Fruit fly (Drosophila melanogaster) whole organism, wandering third instar larva: ENCODE measurements around the gene beta4GalNAcTB.

ENCODE experiments used
- Abd-B ChIP-seq: fragments of >200 bp; optimal IDR thresholded peaks from 2 replicates; lab custom pipeline; 2017; ENCODE audit warnings: missing biosample characterization, missing genetic modification characterization
- CG32264 ChIP-seq: fragments of 200-800 bp; sonication (Bioruptor generic); optimal IDR thresholded peaks from 2 replicates; lab custom pipeline; 2016; ENCODE audit warnings: missing biosample characterization, missing genetic modification characterization
- CG9705 ChIP-seq: fragments of 200-800 bp; sonication (Bioruptor generic); optimal IDR thresholded peaks from 2 replicates; lab custom pipeline; 2018; ENCODE audit warnings: missing biosample characterization, mild to moderate bottlenecking, missing genetic modification characterization
- CrebA ChIP-seq: fragments of 200-800 bp; sonication (Bioruptor generic); optimal IDR thresholded peaks from 2 replicates; lab custom pipeline; 2016; ENCODE audit warnings: missing biosample characterization, mild to moderate bottlenecking, missing genetic modification characterization, borderline replicate concordance
- Dfd ChIP-seq: fragments of >200 bp; optimal IDR thresholded peaks from 2 replicates; lab custom pipeline; 2017; ENCODE audit warnings: missing biosample characterization, missing genetic modification characterization
- Dif ChIP-seq: fragments of 200-275, 200-300 bp; sonication (Bioruptor generic); optimal IDR thresholded peaks from 2 replicates; lab custom pipeline; 2018; ENCODE audit warnings: missing biosample characterization, missing genetic modification characterization; ENCODE audit not compliant: partially characterized antibody
- GATAd ChIP-seq: sonication (Bioruptor generic); optimal IDR thresholded peaks from 2 replicates; lab custom pipeline; 2016; ENCODE audit warnings: missing biosample characterization, missing genetic modification characterization
- HLH106 ChIP-seq: fragments of 200-800 bp; optimal IDR thresholded peaks from 3 replicates; lab custom pipeline; 2019; ENCODE audit warnings: missing biosample characterization, mild to moderate bottlenecking, missing genetic modification characterization, moderate library complexity
- Hnf4 ChIP-seq: fragments of 200-800 bp; sonication (Bioruptor generic); optimal IDR thresholded peaks from 2 replicates; lab custom pipeline; 2016; ENCODE audit warnings: missing biosample characterization, mild to moderate bottlenecking, missing genetic modification characterization
- Hr78 ChIP-seq: fragments of >200 bp; optimal IDR thresholded peaks from 2 replicates; lab custom pipeline; 2017; ENCODE audit warnings: missing biosample characterization, missing genetic modification characterization
- Hr83 ChIP-seq: fragments of 200-300 bp; sonication (Bioruptor generic); optimal IDR thresholded peaks from 2 replicates; lab custom pipeline; 2016; ENCODE audit warnings: missing biosample characterization, mild to moderate bottlenecking, missing genetic modification characterization, moderate library complexity; ENCODE audit not compliant: poor library complexity, severe bottlenecking
- Jra ChIP-seq: sonication (Bioruptor generic); optimal IDR thresholded peaks from 2 replicates; lab custom pipeline; 2016; ENCODE audit warnings: missing biosample characterization, missing genetic modification characterization
- Mio ChIP-seq: sonication (Bioruptor generic); optimal IDR thresholded peaks from 2 replicates; lab custom pipeline; 2016; ENCODE audit warnings: missing biosample characterization, missing genetic modification characterization
- Myc ChIP-seq: fragments of >200 bp; optimal IDR thresholded peaks from 2 replicates; lab custom pipeline; 2017
- N ChIP-seq: fragments of >200 bp; optimal IDR thresholded peaks from 2 replicates; lab custom pipeline; 2018; ENCODE audit warnings: missing biosample characterization, missing external identifiers, missing genetic modification characterization
- OdsH ChIP-seq: fragments of 200-800 bp; sonication (Bioruptor generic); optimal IDR thresholded peaks from 2 replicates; lab custom pipeline; 2016; ENCODE audit warnings: missing biosample characterization, mild to moderate bottlenecking, missing genetic modification characterization
- Rel ChIP-seq, 2 experiments: fragments of 200-800 bp; sonication (Bioruptor generic) in 1 of 2; optimal IDR thresholded peaks; 2 replicates in 1 of 2; 3 replicates in 1 of 2; lab custom pipeline; 2016 to 2019; ENCODE audit warnings: mild to moderate bottlenecking in 2 of 2, missing biosample characterization in 2 of 2, missing genetic modification characterization in 2 of 2, moderate library complexity in 1 of 2
- Sp1 ChIP-seq: fragments of 200-800 bp; sonication (Bioruptor generic); optimal IDR thresholded peaks from 3 replicates; lab custom pipeline; 2019; ENCODE audit warnings: missing biosample characterization, mild to moderate bottlenecking, missing genetic modification characterization, moderate library complexity
- Vsx2 ChIP-seq: fragments of 200-300, 225-300 bp; sonication (Bioruptor generic); optimal IDR thresholded peaks from 2 replicates; lab custom pipeline; 2018; ENCODE audit warnings: missing biosample characterization, missing genetic modification characterization; ENCODE audit not compliant: partially characterized antibody
- br ChIP-seq: fragments of 200-800 bp; sonication (Bioruptor generic); optimal IDR thresholded peaks from 2 replicates; lab custom pipeline; 2016; ENCODE audit warnings: missing biosample characterization, missing genetic modification characterization
- brk ChIP-seq: fragments of 200-800 bp; sonication (Bioruptor generic); optimal IDR thresholded peaks from 2 replicates; lab custom pipeline; 2016; ENCODE audit warnings: missing biosample characterization, mild to moderate bottlenecking, missing genetic modification characterization
- dl ChIP-seq, 2 experiments: fragments of 175-275, 200-275 bp in 1 of 2; fragments of 200-275 bp in 1 of 2; sonication (Bioruptor generic); optimal IDR thresholded peaks; lab custom pipeline; 2018; ENCODE audit warnings: mild to moderate bottlenecking in 2 of 2, missing biosample characterization in 2 of 2, missing genetic modification characterization in 2 of 2, moderate library complexity in 2 of 2; ENCODE audit not compliant: partially characterized antibody in 2 of 2, insufficient read depth in 1 of 2
- dmrt93B ChIP-seq: fragments of 200-800 bp; sonication (Bioruptor generic); optimal IDR thresholded peaks from 2 replicates; lab custom pipeline; 2018; ENCODE audit warnings: missing biosample characterization, mild to moderate bottlenecking, missing genetic modification characterization
- dsf ChIP-seq: sonication (Bioruptor generic); optimal IDR thresholded peaks from 2 replicates; lab custom pipeline; 2016; ENCODE audit warnings: missing biosample characterization, missing genetic modification characterization, borderline replicate concordance
- ey ChIP-seq: fragments of 200-800 bp; sonication (Bioruptor generic); optimal IDR thresholded peaks from 2 replicates; lab custom pipeline; 2016; ENCODE audit warnings: missing biosample characterization, missing genetic modification characterization
- foxo ChIP-seq, 2 experiments: fragments of 200-800 bp; sonication (Bioruptor generic); optimal IDR thresholded peaks; 2 replicates in 1 of 2; 3 replicates in 1 of 2; lab custom pipeline; 2016 to 2017; ENCODE audit warnings: missing biosample characterization in 2 of 2, missing genetic modification characterization in 2 of 2
- fru ChIP-seq: fragments of 200-800 bp; sonication (Bioruptor generic); optimal IDR thresholded peaks from 3 replicates; lab custom pipeline; 2016; ENCODE audit warnings: missing biosample characterization, mild to moderate bottlenecking, missing genetic modification characterization
- h ChIP-seq: fragments of 200-800 bp; sonication (Bioruptor generic); optimal IDR thresholded peaks from 3 replicates; lab custom pipeline; 2016; ENCODE audit warnings: missing biosample characterization, mild to moderate bottlenecking, missing genetic modification characterization
- jim ChIP-seq: fragments of 175-275, 200-325 bp; sonication (Bioruptor generic); optimal IDR thresholded peaks from 2 replicates; lab custom pipeline; 2016; ENCODE audit warnings: missing biosample characterization, mild to moderate bottlenecking, missing genetic modification characterization
- lola ChIP-seq: fragments of >200 bp; optimal IDR thresholded peaks from 2 replicates; lab custom pipeline; 2017; ENCODE audit warnings: missing biosample characterization, missing genetic modification characterization
- pan ChIP-seq: fragments of >200 bp; optimal IDR thresholded peaks from 2 replicates; lab custom pipeline; 2017
- psq ChIP-seq: fragments of 200-800 bp; sonication (Bioruptor generic); optimal IDR thresholded peaks from 3 replicates; lab custom pipeline; 2017; ENCODE audit warnings: missing biosample characterization, mild to moderate bottlenecking, missing genetic modification characterization, moderate library complexity
- rgr ChIP-seq: fragments of 200-800 bp; sonication (Bioruptor generic); optimal IDR thresholded peaks from 3 replicates; lab custom pipeline; 2016; ENCODE audit warnings: missing biosample characterization, mild to moderate bottlenecking, missing genetic modification characterization
- sage ChIP-seq: fragments of 200-800 bp; sonication (Bioruptor generic); optimal IDR thresholded peaks from 2 replicates; lab custom pipeline; 2016; ENCODE audit warnings: missing biosample characterization, mild to moderate bottlenecking, missing genetic modification characterization
- sv ChIP-seq: fragments of 200-800 bp; sonication (Bioruptor generic); optimal IDR thresholded peaks from 3 replicates; lab custom pipeline; 2016; ENCODE audit warnings: missing biosample characterization, missing genetic modification characterization
- tai ChIP-seq: sonication (Bioruptor generic); optimal IDR thresholded peaks from 2 replicates; lab custom pipeline; 2016; ENCODE audit warnings: missing biosample characterization, missing genetic modification characterization
- usp ChIP-seq: fragments of >200 bp; optimal IDR thresholded peaks from 2 replicates; lab custom pipeline; 2017; ENCODE audit warnings: missing biosample characterization, missing genetic modification characterization
- woc ChIP-seq: sonication (Bioruptor generic); optimal IDR thresholded peaks from 2 replicates; lab custom pipeline; 2016; ENCODE audit warnings: missing biosample characterization, mild to moderate bottlenecking, missing genetic modification characterization

Gene beta4GalNAcTB

dm6 chr3R:29039704-29040430, 6.1 kb upstream of the beta4GalNAcTB start (continued):
- TF ChIP-seq Sp1 (GFP tag; lab: Kevin White, UChicago) (peak; percentile 28), Jra (peak; percentile 52), OdsH (GFP tag; lab: Kevin White, UChicago) (no peak), Vsx2 (GFP tag; lab: Kevin White, UChicago) (no peak)

- TF ChIP-seq woc: peak; percentile 18
- peak; percentile 22 for TF ChIP-seq Myc (lab: Kevin White, UChicago)
- TF ChIP-seq brk (GFP tag; lab: Kevin White, UChicago): no peak
- TF ChIP-seq jim (GFP tag; lab: Kevin White, UChicago): no peak
- TF ChIP-seq foxo (GFP tag; optimal IDR thresholded peaks at IDR 0.05; lab: Kevin White, UChicago): peak; percentile 3 to 79
- peak; percentile 18 for TF ChIP-seq psq (GFP tag; lab: Kevin White, UChicago)
- peak; percentile 6 for TF ChIP-seq sv (GFP tag; lab: Kevin White, UChicago)
- peak; percentile 56 for TF ChIP-seq CG9705
- TF ChIP-seq N (GFP tag; lab: Kevin White, UChicago): peak; percentile 73
- TF ChIP-seq lola (GFP tag; lab: Kevin White, UChicago): no peak
- TF ChIP-seq dl (GFP tag; optimal IDR thresholded peaks at IDR 0.05; lab: Kevin White, UChicago; ENCODE audit: insufficient read depth in 1 of 2, partially characterized antibody in 2 of 2): no peak
- peak; percentile 58 for TF ChIP-seq Sp1 (GFP tag; lab: Kevin White, UChicago)
- peak; percentile 91 for TF ChIP-seq Hr83
- no peak for TF ChIP-seq usp (GFP tag; lab: Kevin White, UChicago)
- TF ChIP-seq Hnf4 (GFP tag; lab: Kevin White, UChicago): peak; percentile 87
- no peak for TF ChIP-seq Vsx2 (GFP tag; lab: Kevin White, UChicago)
- TF ChIP-seq dsf (GFP tag; lab: Kevin White, UChicago): peak; percentile 18
- peak; percentile 62 for TF ChIP-seq CG32264
- TF ChIP-seq Jra: peak; percentile 55
- TF ChIP-seq tai (GFP tag; lab: Kevin White, UChicago): no peak
- TF ChIP-seq HLH106 (tag; lab: Kevin White, UChicago): peak; percentile 45
- peak; percentile 76 for TF ChIP-seq sage
- no peak for TF ChIP-seq Hr78 (GFP tag; lab: Kevin White, UChicago)
- TF ChIP-seq rgr (GFP tag; lab: Kevin White, UChicago): peak; percentile 76
- no peak for TF ChIP-seq pan (lab: Kevin White, UChicago)
- TF ChIP-seq Rel (GFP tag; optimal IDR thresholded peaks at IDR 0.05; lab: Kevin White, UChicago): no peak
- TF ChIP-seq Rel (tag; optimal IDR thresholded peaks at IDR 0.05; lab: Kevin White, UChicago): peak; percentile 39
- peak; percentile 75 for TF ChIP-seq br (GFP tag; lab: Kevin White, UChicago)
- TF ChIP-seq Abd-B (GFP tag; lab: Kevin White, UChicago): no peak
- TF ChIP-seq Mio (GFP tag; lab: Kevin White, UChicago): peak; percentile 58
- TF ChIP-seq Dfd: no peak
- peak; percentile 52 for TF ChIP-seq dmrt93B (GFP tag; lab: Kevin White, UChicago)
- peak; percentile 85 for TF ChIP-seq h
- TF ChIP-seq OdsH (GFP tag; lab: Kevin White, UChicago): peak; percentile 49
- peak; percentile 64 for TF ChIP-seq fru (GFP tag; lab: Kevin White, UChicago)
- TF ChIP-seq CrebA (GFP tag; lab: Kevin White, UChicago): no peak
- TF ChIP-seq Dif (GFP tag; lab: Kevin White, UChicago): no peak
- TF ChIP-seq ey (GFP tag; lab: Kevin White, UChicago): peak; percentile 57
- peak; percentile 51 for TF ChIP-seq GATAd (GFP tag; lab: Kevin White, UChicago)
Observed at dm6 chr3R:29038960-29039581, 5.3 kb upstream of the beta4GalNAcTB start, which contains the start of the genes Slu7 and Pkc98E. TSS of gene Slu7 (minus strand) at chr3R:29039071. TSS of gene Pkc98E (plus strand) at chr3R:29039156.
